Fruit fly (Drosophila melanogaster) whole organism, prepupa: ENCODE results near the gene Syx5.

Source experiments
- Blimp-1 ChIP-seq: fragments of 200-800 bp; sonication (Bioruptor generic); optimal IDR thresholded peaks from 3 replicates; lab custom pipeline; 2017; ENCODE audit warnings: missing biosample characterization, missing genetic modification characterization, mild to moderate bottlenecking, moderate library complexity, missing genetic modification reagents
- CG10631 ChIP-seq: fragments of 200-800 bp; sonication (Bioruptor generic); optimal IDR thresholded peaks from 2 replicates; lab custom pipeline; 2016; ENCODE audit warnings: missing biosample characterization, missing genetic modification characterization
- CG10669 ChIP-seq: fragments of 200-800 bp; sonication (Bioruptor generic); optimal IDR thresholded peaks from 3 replicates; lab custom pipeline; 2018; ENCODE audit warnings: missing biosample characterization, mild to moderate bottlenecking, missing genetic modification characterization, moderate library complexity
- CG3032 ChIP-seq: fragments of 200-800 bp; optimal IDR thresholded peaks from 2 replicates; lab custom pipeline; 2019; ENCODE audit warnings: missing biosample characterization, mild to moderate bottlenecking, missing genetic modification characterization, moderate library complexity
- CG31627 ChIP-seq: fragments of 200-800 bp; sonication (Bioruptor generic); optimal IDR thresholded peaks from 3 replicates; lab custom pipeline; 2016; ENCODE audit warnings: missing biosample characterization, missing genetic modification characterization
- CG3919 ChIP-seq: fragments of 200-800 bp; sonication (Bioruptor generic); optimal IDR thresholded peaks from 3 replicates; lab custom pipeline; 2016; ENCODE audit warnings: missing biosample characterization, missing genetic modification characterization
- CG4318 ChIP-seq: fragments of 200-800 bp; sonication (Bioruptor generic); optimal IDR thresholded peaks from 3 replicates; lab custom pipeline; 2017; ENCODE audit warnings: missing biosample characterization, mild to moderate bottlenecking, missing genetic modification characterization
- CG6163 ChIP-seq: fragments of 200-800 bp; sonication (Bioruptor generic); IDR thresholded peaks from 3 replicates; pipeline ENCODE4 v1.3.6; 2022; ENCODE audit warnings: missing biosample characterization, missing genetic modification characterization
- CG6276 ChIP-seq: fragments of 200-800 bp; sonication (Bioruptor generic); optimal IDR thresholded peaks from 2 replicates; lab custom pipeline; 2017; ENCODE audit warnings: missing biosample characterization, mild to moderate bottlenecking, missing genetic modification characterization
- CG6808 ChIP-seq: fragments of 200-800 bp; sonication (Bioruptor generic); optimal IDR thresholded peaks from 3 replicates; lab custom pipeline; 2017; ENCODE audit warnings: missing biosample characterization, missing genetic modification characterization, mild to moderate bottlenecking, moderate library complexity, missing genetic modification reagents
- CG6854 ChIP-seq: fragments of 200-800 bp; sonication (Bioruptor generic); optimal IDR thresholded peaks from 2 replicates; lab custom pipeline; 2017; ENCODE audit warnings: missing biosample characterization, mild to moderate bottlenecking, missing genetic modification characterization
- CG8119 ChIP-seq: fragments of 200-800 bp; sonication (Bioruptor generic); IDR thresholded peaks from 3 replicates; pipeline ENCODE4 v1.3.6; 2022; ENCODE audit warnings: missing biosample characterization, missing genetic modification characterization
- CG8632 ChIP-seq: fragments of 200-800 bp; sonication (Bioruptor generic); optimal IDR thresholded peaks from 3 replicates; lab custom pipeline; 2016; ENCODE audit warnings: missing biosample characterization, missing genetic modification characterization
- Eip78C ChIP-seq: fragments of 200-800 bp; sonication (Bioruptor generic); peaks from one replicate; lab custom pipeline; 2016; ENCODE audit warnings: missing biosample characterization, missing genetic modification characterization
- Eip93F ChIP-seq: fragments of 200-800 bp; sonication (Bioruptor generic); optimal IDR thresholded peaks from 2 replicates; lab custom pipeline; 2016; ENCODE audit warnings: missing biosample characterization, mild to moderate bottlenecking, missing genetic modification characterization
- Ets96B ChIP-seq: fragments of 200-800 bp; optimal IDR thresholded peaks from 2 replicates; lab custom pipeline; 2019; ENCODE audit warnings: missing biosample characterization, mild to moderate bottlenecking, missing genetic modification characterization, moderate library complexity
- Gug ChIP-seq: fragments of 200-800 bp; sonication (Bioruptor generic); IDR thresholded peaks from 2 replicates; pipeline ENCODE4 v1.3.6; 2022; ENCODE audit warnings: missing biosample characterization, missing genetic modification characterization
- Hr38 ChIP-seq: sonication (Bioruptor generic); optimal IDR thresholded peaks from 2 replicates; lab custom pipeline; 2016; ENCODE audit warnings: missing biosample characterization, missing genetic modification characterization
- Lpt ChIP-seq: fragments of 200-800 bp; sonication (Bioruptor generic); optimal IDR thresholded peaks from 3 replicates; lab custom pipeline; 2016; ENCODE audit warnings: missing biosample characterization, missing genetic modification characterization
- Met ChIP-seq: fragments of 200-800 bp; sonication (Bioruptor generic); optimal IDR thresholded peaks from 3 replicates; lab custom pipeline; 2016; ENCODE audit warnings: missing biosample characterization, missing genetic modification characterization
- OdsH ChIP-seq: fragments of 200-800 bp; sonication (Bioruptor generic); optimal IDR thresholded peaks from 3 replicates; lab custom pipeline; 2016; ENCODE audit warnings: missing biosample characterization, missing genetic modification characterization
- Smox ChIP-seq: fragments of 200-800 bp; sonication (Bioruptor generic); optimal IDR thresholded peaks from 3 replicates; lab custom pipeline; 2016; ENCODE audit warnings: missing biosample characterization, missing genetic modification characterization
- Sox102F ChIP-seq: fragments of 200-800 bp; sonication (Bioruptor generic); optimal IDR thresholded peaks from 2 replicates; lab custom pipeline; 2016; ENCODE audit warnings: missing biosample characterization, mild to moderate bottlenecking, missing genetic modification characterization
- Sox14 ChIP-seq: fragments of 200-800 bp; sonication (Bioruptor generic); optimal IDR thresholded peaks from 3 replicates; lab custom pipeline; 2016; ENCODE audit warnings: missing biosample characterization, missing genetic modification characterization
- achi ChIP-seq: fragments of 200-800 bp; sonication (Bioruptor generic); optimal IDR thresholded peaks from 3 replicates; lab custom pipeline; 2016; ENCODE audit warnings: missing biosample characterization, missing genetic modification characterization
- acj6 ChIP-seq: fragments of 200-800 bp; sonication (Bioruptor generic); optimal IDR thresholded peaks from 3 replicates; lab custom pipeline; 2016; ENCODE audit warnings: missing biosample characterization, missing genetic modification characterization
- cyc ChIP-seq: fragments of 200-800 bp; sonication (Bioruptor generic); optimal IDR thresholded peaks from 3 replicates; lab custom pipeline; 2016; ENCODE audit warnings: missing biosample characterization, missing genetic modification characterization
- dac ChIP-seq: fragments of 200-800 bp; sonication (Bioruptor generic); optimal IDR thresholded peaks from 2 replicates; lab custom pipeline; 2017; ENCODE audit warnings: missing biosample characterization, mild to moderate bottlenecking, missing genetic modification characterization
- dsx ChIP-seq: fragments of 200-800 bp; optimal IDR thresholded peaks from 3 replicates; lab custom pipeline; 2019; ENCODE audit warnings: missing biosample characterization, mild to moderate bottlenecking, missing genetic modification characterization, moderate library complexity; ENCODE audit not compliant: poor library complexity, severe bottlenecking
- eg ChIP-seq: fragments of 200-800 bp; sonication (Bioruptor generic); IDR thresholded peaks from 3 replicates; pipeline ENCODE4 v1.3.6; 2022; ENCODE audit warnings: missing biosample characterization, missing genetic modification characterization
- esn ChIP-seq: fragments of 200-800 bp; sonication (Bioruptor generic); optimal IDR thresholded peaks from 2 replicates; lab custom pipeline; 2016; ENCODE audit warnings: missing biosample characterization, mild to moderate bottlenecking, missing genetic modification characterization, moderate library complexity
- fd59A ChIP-seq: fragments of 200-800 bp; sonication (Bioruptor generic); optimal IDR thresholded peaks from 2 replicates; lab custom pipeline; 2017; ENCODE audit warnings: missing biosample characterization, mild to moderate bottlenecking, missing genetic modification characterization, missing genetic modification reagents
- fkh ChIP-seq: fragments of 200-800 bp; sonication (Bioruptor generic); optimal IDR thresholded peaks from 3 replicates; lab custom pipeline; 2017; ENCODE audit warnings: missing biosample characterization, mild to moderate bottlenecking, missing genetic modification characterization, moderate library complexity
- lz ChIP-seq: fragments of 200-800 bp; sonication (Bioruptor generic); optimal IDR thresholded peaks from 3 replicates; lab custom pipeline; 2016; ENCODE audit warnings: missing biosample characterization, missing genetic modification characterization
- net ChIP-seq: fragments of 200-800 bp; sonication (Bioruptor generic); optimal IDR thresholded peaks from 3 replicates; lab custom pipeline; 2016; ENCODE audit warnings: missing biosample characterization, missing genetic modification characterization
- ss ChIP-seq, 2 experiments: fragments of 200-800 bp; sonication (Bioruptor generic); optimal IDR thresholded peaks; 2 replicates in 1 of 2; 3 replicates in 1 of 2; lab custom pipeline; 2017 to 2018; ENCODE audit warnings: mild to moderate bottlenecking in 2 of 2, missing biosample characterization in 2 of 2, missing genetic modification characterization in 2 of 2, moderate library complexity in 1 of 2
- vri ChIP-seq: fragments of 200-800 bp; sonication (Bioruptor generic); optimal IDR thresholded peaks from 3 replicates; lab custom pipeline; 2016; ENCODE audit warnings: missing biosample characterization, mild to moderate bottlenecking, missing genetic modification characterization

Syx5 gene

DNA sequence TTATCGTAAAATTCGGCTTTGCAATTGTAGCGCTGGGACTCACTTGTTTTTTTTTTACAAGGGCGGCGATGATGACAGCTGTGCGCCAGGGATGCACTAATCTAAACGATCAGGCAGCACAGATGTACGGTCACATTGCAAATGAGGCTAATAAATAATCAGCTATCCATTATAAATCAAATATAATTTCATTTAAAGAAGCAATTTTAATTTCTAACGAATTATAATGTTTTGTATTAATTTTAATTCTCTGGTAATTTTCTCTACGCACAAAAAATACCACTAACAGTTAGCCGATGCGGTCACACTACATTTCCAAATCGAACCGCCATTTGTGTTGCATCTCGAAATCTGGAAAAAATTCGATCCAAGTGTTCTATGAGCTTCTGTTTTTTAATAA, 3.5 kb downstream of the Syx5 start, which contains the start of the genes cni and fzy:
Gene cni, minus strand, starts transcription at position 79 of the 400 bp plus-strand sequence.
Gene fzy, plus strand, starts transcription at position 309 of the 400 bp plus-strand sequence.
- TF ChIP-seq OdsH (GFP tag; lab: Kevin White, UChicago): no peak
- TF ChIP-seq achi (GFP tag; lab: Kevin White, UChicago): peak; percentile 74
- peak; percentile 42 for TF ChIP-seq Sox14 (GFP tag; lab: Kevin White, UChicago)
- TF ChIP-seq CG8119: no peak
- TF ChIP-seq CG8632 (GFP tag; lab: Kevin White, UChicago): no peak
- no peak for TF ChIP-seq CG10631 (GFP tag; lab: Kevin White, UChicago)
- TF ChIP-seq CG3032 (tag; lab: Kevin White, UChicago): peak; percentile 23
- no peak for TF ChIP-seq Hr38 (GFP tag; lab: Kevin White, UChicago)
- TF ChIP-seq CG10669 (GFP tag; lab: Kevin White, UChicago): no peak
- TF ChIP-seq Eip93F (GFP tag; lab: Kevin White, UChicago): peak; percentile 59
- no peak for TF ChIP-seq Lpt (GFP tag; lab: Kevin White, UChicago)
- no peak for TF ChIP-seq CG6276
- no peak for TF ChIP-seq Gug (GFP tag; lab: Robert Waterston, UW)
- peak; percentile 26 for TF ChIP-seq lz (GFP tag; lab: Kevin White, UChicago)
- peak; percentile 23 for TF ChIP-seq CG31627
- TF ChIP-seq Smox (GFP tag; lab: Kevin White, UChicago): no peak
- peak; percentile 42 for TF ChIP-seq cyc (GFP tag; lab: Kevin White, UChicago)
- TF ChIP-seq Blimp-1 (GFP tag; lab: Kevin White, UChicago): no peak
- peak; percentile 30 for TF ChIP-seq esn (GFP tag; lab: Kevin White, UChicago)

DNA sequence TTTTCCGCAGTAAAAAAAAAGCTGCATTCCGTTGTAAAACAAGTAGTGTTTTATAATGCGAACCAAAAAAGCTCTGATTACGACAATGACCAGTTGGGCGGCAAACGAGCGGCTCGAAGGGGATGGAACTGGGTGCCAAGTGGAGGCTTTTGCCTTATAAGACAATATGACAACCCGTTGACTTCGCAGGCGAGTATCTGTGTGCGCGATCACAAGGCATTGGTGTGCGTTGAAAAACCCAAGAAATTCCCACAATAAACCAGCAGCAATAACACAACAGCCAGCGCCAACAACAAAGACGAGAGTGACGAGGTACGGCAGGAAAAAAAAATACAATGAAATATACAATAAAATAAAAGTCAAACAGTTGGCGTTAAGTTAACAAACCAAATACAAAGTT, 7.9 kb downstream of the Syx5 start:
- TF ChIP-seq ss (GFP tag; optimal IDR thresholded peaks at IDR 0.05; lab: Kevin White, UChicago) (peak in 1 of 2 experiments; percentile 78), Eip93F (GFP tag; lab: Kevin White, UChicago) (peak; percentile 38), achi (GFP tag; lab: Kevin White, UChicago) (no peak), Met (no peak), CG6808 (GFP tag; lab: Kevin White, UChicago) (peak; percentile 65), Ets96B (peak; percentile 31), CG4318 (GFP tag; lab: Kevin White, UChicago) (no peak), fd59A (GFP tag; lab: Kevin White, UChicago) (no peak), vri (peak; percentile 94), fkh (GFP tag; lab: Kevin White, UChicago) (peak; percentile 62), CG6854 (GFP tag; lab: Kevin White, UChicago) (no peak), CG6163 (GFP tag; lab: Robert Waterston, UW) (peak; percentile 62), eg (GFP tag; lab: Robert Waterston, UW) (no peak; the same call in 2 of the 3 replicates), acj6 (GFP tag; lab: Kevin White, UChicago) (no peak), CG3032 (tag; lab: Kevin White, UChicago) (peak; percentile 10), net (GFP tag; lab: Kevin White, UChicago) (no peak), Eip78C (GFP tag; lab: Kevin White, UChicago) (peak; percentile 60), CG6276 (no peak), dsx (GFP tag; lab: Kevin White, UChicago) (peak; percentile 53), CG8119 (peak; percentile 28; the same call in 2 of the 3 replicates), CG10631 (GFP tag; lab: Kevin White, UChicago) (no peak), Gug (GFP tag; lab: Robert Waterston, UW) (no peak), Smox (GFP tag; lab: Kevin White, UChicago) (no peak), Sox14 (GFP tag; lab: Kevin White, UChicago) (peak; percentile 77), CG31627 (no peak)

DNA sequence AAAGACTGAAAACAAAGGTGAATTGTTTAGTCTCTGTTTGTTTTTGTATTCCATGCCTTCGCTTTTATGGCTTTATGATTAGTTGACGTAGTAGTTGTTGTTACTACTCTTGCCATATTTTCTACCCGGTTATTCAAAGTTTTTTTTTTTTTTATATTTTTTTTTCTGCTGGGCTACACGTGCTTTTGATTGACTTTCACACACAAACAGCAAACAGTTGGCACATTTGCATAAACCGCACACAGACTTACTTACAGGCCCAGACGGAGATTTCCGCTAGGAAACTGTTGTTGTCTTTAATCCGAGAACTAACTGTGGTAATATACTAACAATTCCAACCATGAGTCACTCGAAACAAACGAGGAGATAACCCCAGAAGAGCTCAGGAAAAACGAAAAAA, 8.7 kb downstream of the Syx5 start:
- TF ChIP-seq Met (no peak), fkh (GFP tag; lab: Kevin White, UChicago) (peak; percentile 14)

DNA sequence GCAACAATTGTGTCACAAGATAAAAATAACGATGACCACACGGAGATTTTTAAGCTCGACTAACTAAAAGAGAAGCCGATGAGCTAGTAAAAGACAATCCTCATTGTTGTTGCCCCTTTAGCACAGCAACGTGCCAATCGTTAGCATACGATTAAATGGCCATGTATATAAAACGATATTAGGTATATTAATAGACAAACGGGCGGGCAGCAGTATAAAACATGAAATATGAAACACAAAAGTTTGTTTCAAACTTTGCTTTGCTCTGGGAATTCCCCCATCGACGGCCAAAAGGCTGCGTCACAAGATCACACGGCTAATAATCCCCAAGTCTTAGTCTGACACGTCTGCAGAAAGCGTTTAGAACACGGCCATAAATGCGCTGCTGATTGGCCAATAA, 9.3 kb downstream of the Syx5 start:
- TF ChIP-seq dac (GFP tag; lab: Kevin White, UChicago): no peak
- no peak for TF ChIP-seq achi (GFP tag; lab: Kevin White, UChicago)
- TF ChIP-seq CG3919: no peak
- TF ChIP-seq Eip93F (GFP tag; lab: Kevin White, UChicago): no peak
- no peak for TF ChIP-seq Met
- TF ChIP-seq CG8119: no peak
- no peak for TF ChIP-seq Sox102F (GFP tag; lab: Kevin White, UChicago)
- TF ChIP-seq net (GFP tag; lab: Kevin White, UChicago): no peak
